Fruit fly (Drosophila melanogaster) whole organism, wandering third instar larva: ENCODE measurements around the gene CG14313.

ENCODE experiments used
- Abd-B ChIP-seq: fragments of >200 bp; optimal IDR thresholded peaks from 2 replicates; lab custom pipeline; 2017; ENCODE audit warnings: missing biosample characterization, missing genetic modification characterization
- CG32264 ChIP-seq: fragments of 200-800 bp; sonication (Bioruptor generic); optimal IDR thresholded peaks from 2 replicates; lab custom pipeline; 2016; ENCODE audit warnings: missing biosample characterization, missing genetic modification characterization
- CG9705 ChIP-seq: fragments of 200-800 bp; sonication (Bioruptor generic); optimal IDR thresholded peaks from 2 replicates; lab custom pipeline; 2018; ENCODE audit warnings: missing biosample characterization, mild to moderate bottlenecking, missing genetic modification characterization
- CrebA ChIP-seq: fragments of 200-800 bp; sonication (Bioruptor generic); optimal IDR thresholded peaks from 2 replicates; lab custom pipeline; 2016; ENCODE audit warnings: missing biosample characterization, mild to moderate bottlenecking, missing genetic modification characterization, borderline replicate concordance
- Dfd ChIP-seq: fragments of >200 bp; optimal IDR thresholded peaks from 2 replicates; lab custom pipeline; 2017; ENCODE audit warnings: missing biosample characterization, missing genetic modification characterization
- Dif ChIP-seq: fragments of 200-275, 200-300 bp; sonication (Bioruptor generic); optimal IDR thresholded peaks from 2 replicates; lab custom pipeline; 2018; ENCODE audit warnings: missing biosample characterization, missing genetic modification characterization; ENCODE audit not compliant: partially characterized antibody
- GATAd ChIP-seq: sonication (Bioruptor generic); optimal IDR thresholded peaks from 2 replicates; lab custom pipeline; 2016; ENCODE audit warnings: missing biosample characterization, missing genetic modification characterization
- HLH106 ChIP-seq: fragments of 200-800 bp; optimal IDR thresholded peaks from 3 replicates; lab custom pipeline; 2019; ENCODE audit warnings: missing biosample characterization, mild to moderate bottlenecking, missing genetic modification characterization, moderate library complexity
- Hnf4 ChIP-seq: fragments of 200-800 bp; sonication (Bioruptor generic); optimal IDR thresholded peaks from 2 replicates; lab custom pipeline; 2016; ENCODE audit warnings: missing biosample characterization, mild to moderate bottlenecking, missing genetic modification characterization
- Hr78 ChIP-seq: fragments of >200 bp; optimal IDR thresholded peaks from 2 replicates; lab custom pipeline; 2017; ENCODE audit warnings: missing biosample characterization, missing genetic modification characterization
- Hr83 ChIP-seq: fragments of 200-300 bp; sonication (Bioruptor generic); optimal IDR thresholded peaks from 2 replicates; lab custom pipeline; 2016; ENCODE audit warnings: missing biosample characterization, mild to moderate bottlenecking, missing genetic modification characterization, moderate library complexity; ENCODE audit not compliant: poor library complexity, severe bottlenecking
- Jra ChIP-seq: sonication (Bioruptor generic); optimal IDR thresholded peaks from 2 replicates; lab custom pipeline; 2016; ENCODE audit warnings: missing biosample characterization, missing genetic modification characterization
- Mio ChIP-seq: sonication (Bioruptor generic); optimal IDR thresholded peaks from 2 replicates; lab custom pipeline; 2016; ENCODE audit warnings: missing biosample characterization, missing genetic modification characterization
- Myc ChIP-seq: fragments of >200 bp; optimal IDR thresholded peaks from 2 replicates; lab custom pipeline; 2017
- N ChIP-seq: fragments of >200 bp; optimal IDR thresholded peaks from 2 replicates; lab custom pipeline; 2018; ENCODE audit warnings: missing biosample characterization, missing external identifiers, missing genetic modification characterization
- OdsH ChIP-seq: fragments of 200-800 bp; sonication (Bioruptor generic); optimal IDR thresholded peaks from 2 replicates; lab custom pipeline; 2016; ENCODE audit warnings: missing biosample characterization, mild to moderate bottlenecking, missing genetic modification characterization
- Rel ChIP-seq, 2 experiments: fragments of 200-800 bp; sonication (Bioruptor generic) in 1 of 2; optimal IDR thresholded peaks; 2 replicates in 1 of 2; 3 replicates in 1 of 2; lab custom pipeline; 2016 to 2019; ENCODE audit warnings: mild to moderate bottlenecking in 2 of 2, missing biosample characterization in 2 of 2, missing genetic modification characterization in 2 of 2, moderate library complexity in 1 of 2
- Sp1 ChIP-seq: fragments of 200-800 bp; sonication (Bioruptor generic); optimal IDR thresholded peaks from 3 replicates; lab custom pipeline; 2019; ENCODE audit warnings: missing biosample characterization, mild to moderate bottlenecking, missing genetic modification characterization, moderate library complexity
- Vsx2 ChIP-seq: fragments of 200-300, 225-300 bp; sonication (Bioruptor generic); optimal IDR thresholded peaks from 2 replicates; lab custom pipeline; 2018; ENCODE audit warnings: missing biosample characterization, missing genetic modification characterization; ENCODE audit not compliant: partially characterized antibody
- br ChIP-seq: fragments of 200-800 bp; sonication (Bioruptor generic); optimal IDR thresholded peaks from 2 replicates; lab custom pipeline; 2016; ENCODE audit warnings: missing biosample characterization, missing genetic modification characterization
- brk ChIP-seq: fragments of 200-800 bp; sonication (Bioruptor generic); optimal IDR thresholded peaks from 2 replicates; lab custom pipeline; 2016; ENCODE audit warnings: missing biosample characterization, mild to moderate bottlenecking, missing genetic modification characterization
- dmrt93B ChIP-seq: fragments of 200-800 bp; sonication (Bioruptor generic); optimal IDR thresholded peaks from 2 replicates; lab custom pipeline; 2018; ENCODE audit warnings: missing biosample characterization, mild to moderate bottlenecking, missing genetic modification characterization
- dsf ChIP-seq: sonication (Bioruptor generic); optimal IDR thresholded peaks from 2 replicates; lab custom pipeline; 2016; ENCODE audit warnings: missing biosample characterization, missing genetic modification characterization, borderline replicate concordance
- ey ChIP-seq: fragments of 200-800 bp; sonication (Bioruptor generic); optimal IDR thresholded peaks from 2 replicates; lab custom pipeline; 2016; ENCODE audit warnings: missing biosample characterization, missing genetic modification characterization
- foxo ChIP-seq, 2 experiments: fragments of 200-800 bp; sonication (Bioruptor generic); optimal IDR thresholded peaks; 2 replicates in 1 of 2; 3 replicates in 1 of 2; lab custom pipeline; 2016 to 2017; ENCODE audit warnings: missing biosample characterization in 2 of 2, missing genetic modification characterization in 2 of 2
- fru ChIP-seq: fragments of 200-800 bp; sonication (Bioruptor generic); optimal IDR thresholded peaks from 3 replicates; lab custom pipeline; 2016; ENCODE audit warnings: missing biosample characterization, mild to moderate bottlenecking, missing genetic modification characterization
- h ChIP-seq: fragments of 200-800 bp; sonication (Bioruptor generic); optimal IDR thresholded peaks from 3 replicates; lab custom pipeline; 2016; ENCODE audit warnings: missing biosample characterization, mild to moderate bottlenecking, missing genetic modification characterization
- jim ChIP-seq: fragments of 175-275, 200-325 bp; sonication (Bioruptor generic); optimal IDR thresholded peaks from 2 replicates; lab custom pipeline; 2016; ENCODE audit warnings: missing biosample characterization, mild to moderate bottlenecking, missing genetic modification characterization
- pan ChIP-seq: fragments of >200 bp; optimal IDR thresholded peaks from 2 replicates; lab custom pipeline; 2017
- psq ChIP-seq: fragments of 200-800 bp; sonication (Bioruptor generic); optimal IDR thresholded peaks from 3 replicates; lab custom pipeline; 2017; ENCODE audit warnings: missing biosample characterization, mild to moderate bottlenecking, missing genetic modification characterization, moderate library complexity
- rgr ChIP-seq: fragments of 200-800 bp; sonication (Bioruptor generic); optimal IDR thresholded peaks from 3 replicates; lab custom pipeline; 2016; ENCODE audit warnings: missing biosample characterization, mild to moderate bottlenecking, missing genetic modification characterization
- sage ChIP-seq: fragments of 200-800 bp; sonication (Bioruptor generic); optimal IDR thresholded peaks from 2 replicates; lab custom pipeline; 2016; ENCODE audit warnings: missing biosample characterization, mild to moderate bottlenecking, missing genetic modification characterization
- sv ChIP-seq: fragments of 200-800 bp; sonication (Bioruptor generic); optimal IDR thresholded peaks from 3 replicates; lab custom pipeline; 2016; ENCODE audit warnings: missing biosample characterization, missing genetic modification characterization
- tai ChIP-seq: sonication (Bioruptor generic); optimal IDR thresholded peaks from 2 replicates; lab custom pipeline; 2016; ENCODE audit warnings: missing biosample characterization, missing genetic modification characterization
- usp ChIP-seq: fragments of >200 bp; optimal IDR thresholded peaks from 2 replicates; lab custom pipeline; 2017; ENCODE audit warnings: missing biosample characterization, missing genetic modification characterization
- woc ChIP-seq: sonication (Bioruptor generic); optimal IDR thresholded peaks from 2 replicates; lab custom pipeline; 2016; ENCODE audit warnings: missing biosample characterization, mild to moderate bottlenecking, missing genetic modification characterization

The CG14313 gene

DNA sequence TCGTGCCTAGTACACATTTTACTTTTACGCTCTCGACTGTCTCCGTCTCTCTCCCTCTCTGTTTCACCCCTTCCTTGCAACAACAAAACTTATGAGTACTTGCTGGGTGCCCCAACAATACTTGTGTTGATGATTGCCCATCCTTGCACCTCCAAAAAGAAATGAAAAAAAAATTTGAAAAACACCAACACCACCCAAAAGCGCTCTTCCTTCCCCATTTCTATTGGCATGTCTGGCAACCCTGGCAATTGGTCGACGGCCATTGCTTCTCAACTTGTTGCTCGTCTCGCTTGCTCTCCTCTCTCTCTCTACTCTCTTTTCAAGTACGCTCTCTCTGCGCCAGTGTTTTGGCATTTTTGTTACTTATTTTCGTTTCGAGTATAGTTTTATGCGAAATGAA, 23.4 kb downstream of the CG14313 start (continued):
- TF ChIP-seq dsf: no peak
- peak; percentile 70 for TF ChIP-seq Hr83
- no peak for TF ChIP-seq woc
- TF ChIP-seq Vsx2 (GFP tag; lab: Kevin White, UChicago): peak; percentile 86
- TF ChIP-seq br: no peak
- TF ChIP-seq usp (GFP tag; lab: Kevin White, UChicago): no peak
- TF ChIP-seq Mio (GFP tag; lab: Kevin White, UChicago): no peak
- TF ChIP-seq Hr78 (GFP tag; lab: Kevin White, UChicago): no peak
- peak; percentile 41 for TF ChIP-seq Sp1 (GFP tag; lab: Kevin White, UChicago)
- no peak for TF ChIP-seq Abd-B (GFP tag; lab: Kevin White, UChicago)
- TF ChIP-seq psq (GFP tag; lab: Kevin White, UChicago): peak; percentile 40
- no peak for TF ChIP-seq dmrt93B
- no peak for TF ChIP-seq sage (GFP tag; lab: Kevin White, UChicago)

DNA sequence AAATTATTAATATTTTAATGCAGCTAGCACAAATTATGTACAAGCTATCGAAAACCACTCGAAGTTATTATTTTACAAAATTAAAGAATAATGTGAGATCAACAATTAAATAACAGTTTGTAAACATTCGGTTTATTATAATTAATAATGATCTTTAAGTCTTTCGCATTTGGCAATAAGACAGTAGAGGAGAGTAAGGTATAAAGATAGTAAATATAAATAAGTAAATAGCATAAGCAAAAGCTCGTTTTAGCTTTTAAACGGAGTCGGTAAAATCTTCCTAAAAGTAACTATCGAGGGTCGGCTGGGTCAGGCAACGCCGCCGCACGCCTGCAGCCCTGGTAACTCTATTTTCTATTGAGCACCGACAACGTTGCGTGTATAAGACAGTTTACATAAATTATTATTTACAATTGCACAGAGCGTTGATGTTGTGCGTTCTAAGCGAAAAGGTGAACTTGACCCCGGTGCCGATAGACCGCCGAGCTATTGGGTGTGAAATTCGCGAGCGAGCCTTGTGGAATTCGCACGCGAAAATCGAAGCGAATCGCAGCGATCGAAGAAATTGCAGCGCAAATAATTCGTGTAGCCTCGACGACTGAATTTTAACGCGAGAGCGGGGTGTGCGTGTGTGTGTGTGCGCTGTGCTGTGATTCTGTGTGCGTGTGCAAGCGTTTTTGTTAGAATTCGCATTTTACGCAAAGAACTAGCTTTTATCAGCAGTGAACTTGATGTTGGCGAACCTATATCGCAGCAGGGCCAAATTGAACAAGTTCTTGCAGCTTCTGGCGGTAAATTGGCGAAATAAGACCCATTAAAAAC, 24.1 kb downstream of the CG14313 start, which contains the start of gene wrd:
Gene wrd, plus strand, starts transcription at position 342 of the 822 bp plus-strand sequence.
- TF ChIP-seq br (peak; percentile 18), foxo (GFP tag; optimal IDR thresholded peaks at IDR 0.05; lab: Kevin White, UChicago) (peak in 1 of 2 experiments; percentile 52), Hnf4 (GFP tag; lab: Kevin White, UChicago) (peak; percentile 10), HLH106 (tag; lab: Kevin White, UChicago) (peak; percentile 34), Myc (lab: Kevin White, UChicago) (no peak), GATAd (GFP tag; lab: Kevin White, UChicago) (no peak), Vsx2 (GFP tag; lab: Kevin White, UChicago) (no peak), fru (GFP tag; lab: Kevin White, UChicago) (peak; percentile 36), psq (GFP tag; lab: Kevin White, UChicago) (no peak), Dif (no peak), h (GFP tag; lab: Kevin White, UChicago) (peak; percentile 22), Rel (GFP tag; optimal IDR thresholded peaks at IDR 0.05; lab: Kevin White, UChicago) (no peak), Rel (tag; optimal IDR thresholded peaks at IDR 0.05; lab: Kevin White, UChicago) (peak; percentile 14), Hr78 (GFP tag; lab: Kevin White, UChicago) (no peak), usp (GFP tag; lab: Kevin White, UChicago) (no peak), woc (peak; percentile 9), CG32264 (no peak), Hr83 (no peak), sage (GFP tag; lab: Kevin White, UChicago) (no peak), CrebA (no peak), rgr (GFP tag; lab: Kevin White, UChicago) (peak; percentile 9), dmrt93B (no peak), Mio (GFP tag; lab: Kevin White, UChicago) (no peak), dsf (no peak), Sp1 (GFP tag; lab: Kevin White, UChicago) (peak; percentile 9)

DNA sequence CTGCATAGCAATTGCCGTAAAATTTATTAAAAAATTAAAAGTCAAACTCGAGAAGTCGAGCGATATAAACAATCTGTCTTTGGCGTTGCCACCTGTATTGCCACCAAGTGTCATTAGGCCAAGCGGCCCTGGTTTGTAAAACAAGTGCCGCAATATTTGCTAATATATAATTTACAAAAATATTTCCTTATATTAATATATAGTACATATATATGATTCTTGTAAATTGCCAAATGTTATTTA, 24.7 kb downstream of the CG14313 start, which contains the start of the genes CG7215 and Prx5:
Gene CG7215, minus strand, starts transcription at position 101 of the 243 bp plus-strand sequence.
Gene Prx5, minus strand, starts transcription at position 101 of the 243 bp plus-strand sequence.
- no peak for TF ChIP-seq Jra (GFP tag; lab: Kevin White, UChicago)
- no peak for TF ChIP-seq Abd-B (GFP tag; lab: Kevin White, UChicago)
- TF ChIP-seq pan: no peak
- no peak for TF ChIP-seq ey (GFP tag; lab: Kevin White, UChicago)
- no peak for TF ChIP-seq foxo (GFP tag; optimal IDR thresholded peaks at IDR 0.05; lab: Kevin White, UChicago)
- TF ChIP-seq OdsH: no peak
- TF ChIP-seq usp (GFP tag; lab: Kevin White, UChicago): no peak
- no peak for TF ChIP-seq Dfd (GFP tag; lab: Kevin White, UChicago)
- TF ChIP-seq Dif: no peak
- no peak for TF ChIP-seq GATAd (GFP tag; lab: Kevin White, UChicago)
- no peak for TF ChIP-seq sage (GFP tag; lab: Kevin White, UChicago)
- no peak for TF ChIP-seq Vsx2 (GFP tag; lab: Kevin White, UChicago)
- no peak for TF ChIP-seq br
- TF ChIP-seq Hr83: no peak
- no peak for TF ChIP-seq psq (GFP tag; lab: Kevin White, UChicago)

DNA sequence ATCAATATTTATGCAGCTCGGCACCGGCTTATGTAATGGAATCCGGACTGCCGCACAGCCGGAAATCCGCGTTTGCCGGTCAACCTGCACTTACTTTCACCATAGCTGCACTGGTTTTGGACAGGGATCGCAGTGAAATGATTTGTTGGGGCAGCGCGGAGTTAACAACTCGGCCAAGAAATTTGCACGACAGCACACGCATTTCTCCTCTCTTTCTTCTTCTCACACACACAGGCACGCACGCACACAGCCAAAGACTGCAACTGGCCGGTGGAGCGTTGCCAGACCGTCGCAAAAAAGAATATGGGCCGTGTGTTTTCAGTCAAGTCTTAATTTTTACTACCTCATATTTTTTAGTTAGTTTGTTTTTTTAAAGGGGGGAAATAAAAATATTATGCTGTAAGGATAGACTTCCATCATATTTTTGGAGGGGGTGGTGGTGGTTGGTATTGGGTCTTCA, 25.5 kb downstream of the CG14313 start:
- peak; percentile 8 for TF ChIP-seq psq (GFP tag; lab: Kevin White, UChicago)
- peak; percentile 32 for TF ChIP-seq br
- TF ChIP-seq Jra (GFP tag; lab: Kevin White, UChicago): peak; percentile 32
- no peak for TF ChIP-seq Dfd (GFP tag; lab: Kevin White, UChicago)
- peak; percentile 10 for TF ChIP-seq h (GFP tag; lab: Kevin White, UChicago)
- peak; percentile 24 for TF ChIP-seq HLH106 (tag; lab: Kevin White, UChicago)
- TF ChIP-seq brk (GFP tag; lab: Kevin White, UChicago): no peak
- TF ChIP-seq CG9705 (GFP tag; lab: Kevin White, UChicago): peak; percentile 9
- no peak for TF ChIP-seq GATAd (GFP tag; lab: Kevin White, UChicago)
- peak; percentile 37 for TF ChIP-seq Hnf4 (GFP tag; lab: Kevin White, UChicago)
- TF ChIP-seq rgr (GFP tag; lab: Kevin White, UChicago): peak; percentile 24
- TF ChIP-seq jim (GFP tag; lab: Kevin White, UChicago): no peak
- TF ChIP-seq ey (GFP tag; lab: Kevin White, UChicago): peak; percentile 10
- TF ChIP-seq Vsx2 (GFP tag; lab: Kevin White, UChicago): no peak
- TF ChIP-seq tai (GFP tag; lab: Kevin White, UChicago): no peak
- peak in 1 of 2 experiments; percentile 56 for TF ChIP-seq foxo (GFP tag; optimal IDR thresholded peaks at IDR 0.05; lab: Kevin White, UChicago)
- no peak for TF ChIP-seq sage (GFP tag; lab: Kevin White, UChicago)
- TF ChIP-seq Mio (GFP tag; lab: Kevin White, UChicago): no peak
- no peak for TF ChIP-seq Hr78 (GFP tag; lab: Kevin White, UChicago)
- TF ChIP-seq Sp1 (GFP tag; lab: Kevin White, UChicago): no peak
- no peak for TF ChIP-seq sv (GFP tag; lab: Kevin White, UChicago)
- peak; percentile 34 for TF ChIP-seq fru (GFP tag; lab: Kevin White, UChicago)
- peak; percentile 21 for TF ChIP-seq woc
- no peak for TF ChIP-seq Rel (GFP tag; optimal IDR thresholded peaks at IDR 0.05; lab: Kevin White, UChicago)
- peak; percentile 4 for TF ChIP-seq Rel (tag; optimal IDR thresholded peaks at IDR 0.05; lab: Kevin White, UChicago)
- no peak for TF ChIP-seq N (GFP tag; lab: Kevin White, UChicago)
- TF ChIP-seq Myc (lab: Kevin White, UChicago): no peak
- no peak for TF ChIP-seq usp (GFP tag; lab: Kevin White, UChicago)
- no peak for TF ChIP-seq CG32264
- no peak for TF ChIP-seq CrebA
